Fruit fly (Drosophila melanogaster): Measurements from ENCODE around the gene wake.

dm6 chr3R:22698208-22698607 lies 58.6 kb downstream of the wake start, which contains the start of gene Cyp6d4:
- TF ChIP-seq so (GFP tag; IDR thresholded peaks at IDR 0.05) (no peak), gro (GFP tag; optimal IDR thresholded peaks at IDR 0.05) (no peak), twi (tag; optimal IDR thresholded peaks at IDR 0.05) (no peak), CG10565 (GFP tag; optimal IDR thresholded peaks at IDR 0.05) (no peak), CG14710 (tag; optimal IDR thresholded peaks at IDR 0.05) (no peak), CG16863 (GFP tag; optimal IDR thresholded peaks at IDR 0.05) (no peak), mld (GFP tag; IDR thresholded peaks at IDR 0.05; ENCODE audit: partially characterized antibody) (no peak), CG18011 (GFP tag; optimal IDR thresholded peaks at IDR 0.05) (no peak), Side (GFP tag; optimal IDR thresholded peaks at IDR 0.05) (no peak)
